Fruit fly (Drosophila melanogaster) whole organism, embryonic: ENCODE measurements around the gene CG3634.

Experiments used
- Bdp1 ChIP-seq: fragments of 200-800 bp; sonication (Bioruptor generic); optimal IDR thresholded peaks from 3 replicates; lab custom pipeline; 2016; ENCODE audit warnings: missing biosample characterization, missing genetic modification characterization
- CG10274 ChIP-seq: fragments of 200-800 bp; sonication (Bioruptor generic); optimal IDR thresholded peaks from 3 replicates; lab custom pipeline; 2017; ENCODE audit warnings: missing biosample characterization, mild to moderate bottlenecking, missing genetic modification characterization
- CG10565 ChIP-seq: fragments of 200-800 bp; sonication (Bioruptor generic); optimal IDR thresholded peaks from 3 replicates; lab custom pipeline; 2016; ENCODE audit warnings: missing biosample characterization, mild to moderate bottlenecking, missing genetic modification characterization
- CG11560 ChIP-seq: fragments of 200-800 bp; sonication (Bioruptor generic); IDR thresholded peaks from 3 replicates; pipeline ENCODE4 v1.3.6; 2022; ENCODE audit warnings: missing biosample characterization, missing genetic modification characterization
- CG11695 ChIP-seq: fragments of 200-800 bp; sonication (Bioruptor generic); IDR thresholded peaks from 3 replicates; pipeline ENCODE4 v1.3.6; 2022; ENCODE audit warnings: missing biosample characterization, missing genetic modification characterization
- CG11723 ChIP-seq: fragments of 200-800 bp; sonication (Bioruptor generic); optimal IDR thresholded peaks from 2 replicates; lab custom pipeline; 2017; ENCODE audit warnings: missing biosample characterization, mild to moderate bottlenecking, missing genetic modification characterization
- CG12236 ChIP-seq: fragments of 200-800 bp; sonication (Bioruptor generic); optimal IDR thresholded peaks from 2 replicates; lab custom pipeline; 2016; ENCODE audit warnings: missing biosample characterization, missing genetic modification characterization
- CG12299 ChIP-seq: fragments of 200-800 bp; sonication (Bioruptor generic); optimal IDR thresholded peaks from 2 replicates; lab custom pipeline; 2018; ENCODE audit warnings: missing biosample characterization, mild to moderate bottlenecking, missing genetic modification characterization
- CG13287 ChIP-seq: fragments of 200-800 bp; sonication (Bioruptor generic); IDR thresholded peaks from 2 replicates; pipeline ENCODE4 v1.3.6; 2022; ENCODE audit warnings: missing biosample characterization, missing genetic modification characterization; ENCODE audit not compliant: partially characterized antibody
- CG13624 ChIP-seq: fragments of 200-800 bp; sonication (Bioruptor generic); optimal IDR thresholded peaks from 2 replicates; lab custom pipeline; 2016; ENCODE audit warnings: missing biosample characterization, missing genetic modification characterization
- CG15073 ChIP-seq: fragments of 200-800 bp; sonication (Bioruptor generic); optimal IDR thresholded peaks from 2 replicates; lab custom pipeline; 2016; ENCODE audit warnings: missing biosample characterization, missing genetic modification characterization
- CG1602 ChIP-seq: fragments of 200-800 bp; sonication (Bioruptor generic); optimal IDR thresholded peaks from 3 replicates; lab custom pipeline; 2016; ENCODE audit warnings: missing biosample characterization, missing genetic modification characterization
- CG16813 ChIP-seq: fragments of 200-800 bp; sonication (Bioruptor generic); IDR thresholded peaks from 3 replicates; pipeline ENCODE4 v1.3.6; 2022; ENCODE audit warnings: missing biosample characterization, missing genetic modification characterization; ENCODE audit not compliant: partially characterized antibody
- CG17385 ChIP-seq: fragments of 200-800 bp; sonication (Bioruptor generic); optimal IDR thresholded peaks from 3 replicates; lab custom pipeline; 2018; ENCODE audit warnings: missing biosample characterization, mild to moderate bottlenecking, missing genetic modification characterization
- CG1792 ChIP-seq: fragments of 200-800 bp; sonication (Bioruptor generic); optimal IDR thresholded peaks from 2 replicates; lab custom pipeline; 2016; ENCODE audit warnings: missing biosample characterization, missing genetic modification characterization
- CG2712 ChIP-seq: fragments of 200-800 bp; optimal IDR thresholded peaks from 3 replicates; lab custom pipeline; 2019; ENCODE audit warnings: missing biosample characterization, mild to moderate bottlenecking, missing genetic modification characterization, moderate library complexity
- CG30020 ChIP-seq: fragments of 200-800 bp; optimal IDR thresholded peaks from 2 replicates; lab custom pipeline; 2019; ENCODE audit warnings: missing biosample characterization, mild to moderate bottlenecking, missing genetic modification characterization, moderate library complexity
- CG31441 ChIP-seq: fragments of 200-800 bp; sonication (Bioruptor generic); IDR thresholded peaks from 2 replicates; pipeline ENCODE4 v1.3.6; 2022; ENCODE audit warnings: missing biosample characterization, missing genetic modification characterization
- CG5180 ChIP-seq: fragments of 200-800 bp; sonication (Bioruptor generic); optimal IDR thresholded peaks from 3 replicates; lab custom pipeline; 2017; ENCODE audit warnings: missing biosample characterization, missing genetic modification characterization, mild to moderate bottlenecking, moderate library complexity, missing genetic modification reagents
- CG6765 ChIP-seq: fragments of 200-800 bp; sonication (Bioruptor generic); optimal IDR thresholded peaks from 3 replicates; lab custom pipeline; 2017; ENCODE audit warnings: missing biosample characterization, mild to moderate bottlenecking, missing genetic modification characterization
- CG7271 ChIP-seq: fragments of 200-800 bp; sonication (Bioruptor generic); optimal IDR thresholded peaks from 2 replicates; lab custom pipeline; 2018; ENCODE audit warnings: missing biosample characterization, mild to moderate bottlenecking, missing genetic modification characterization, moderate library complexity
- CG8359 ChIP-seq: fragments of 200-800 bp; sonication (Bioruptor generic); optimal IDR thresholded peaks from 2 replicates; lab custom pipeline; 2017; ENCODE audit warnings: missing biosample characterization, mild to moderate bottlenecking, missing genetic modification characterization, borderline replicate concordance
- CG8388 ChIP-seq: fragments of 200-800 bp; sonication (Bioruptor generic); optimal IDR thresholded peaks from 2 replicates; lab custom pipeline; 2019; ENCODE audit warnings: missing biosample characterization, mild to moderate bottlenecking, missing genetic modification characterization, moderate library complexity
- CkIIα-i1 ChIP-seq: fragments of 200-800 bp; sonication (Bioruptor generic); IDR thresholded peaks from 2 replicates; pipeline ENCODE4 v1.3.6; 2022; ENCODE audit warnings: missing biosample characterization, missing genetic modification characterization
- D19B ChIP-seq: fragments of 200-800 bp; sonication (Bioruptor generic); optimal IDR thresholded peaks from 2 replicates; lab custom pipeline; 2017; ENCODE audit warnings: missing biosample characterization, mild to moderate bottlenecking, missing genetic modification characterization
- ERR ChIP-seq: fragments of 200-800 bp; sonication (Bioruptor generic); optimal IDR thresholded peaks from 2 replicates; lab custom pipeline; 2016; ENCODE audit warnings: missing biosample characterization, missing genetic modification characterization
- HLH4C ChIP-seq: fragments of 200-800 bp; sonication (Bioruptor generic); IDR thresholded peaks from 3 replicates; pipeline ENCODE4 v1.3.6; 2022; ENCODE audit warnings: missing biosample characterization, missing genetic modification characterization; ENCODE audit not compliant: partially characterized antibody
- HLHmδ ChIP-seq: fragments of 200-800 bp; sonication (Bioruptor generic); optimal IDR thresholded peaks from 2 replicates; lab custom pipeline; 2018; ENCODE audit warnings: missing biosample characterization, mild to moderate bottlenecking, missing genetic modification characterization, moderate library complexity
- HmgD ChIP-seq: fragments of 200-800 bp; sonication (Bioruptor generic); optimal IDR thresholded peaks from 3 replicates; lab custom pipeline; 2016; ENCODE audit warnings: missing biosample characterization, missing genetic modification characterization
- Lpt ChIP-seq: fragments of >200 bp; optimal IDR thresholded peaks from 2 replicates; lab custom pipeline; 2018; ENCODE audit warnings: missing biosample characterization, missing genetic modification characterization
- Meics ChIP-seq: fragments of 200-800 bp; sonication (Bioruptor generic); optimal IDR thresholded peaks from 2 replicates; lab custom pipeline; 2017; ENCODE audit warnings: missing biosample characterization, mild to moderate bottlenecking, missing genetic modification characterization
- Mrtf ChIP-seq: fragments of 200-800 bp; sonication (Bioruptor generic); IDR thresholded peaks from 3 replicates; pipeline ENCODE4 v1.3.6; 2022; ENCODE audit warnings: missing biosample characterization, missing genetic modification characterization
- Six4 ChIP-seq: fragments of 200-800 bp; sonication (Bioruptor generic); optimal IDR thresholded peaks from 2 replicates; lab custom pipeline; 2016; ENCODE audit warnings: missing biosample characterization, missing genetic modification characterization
- Xrp1 ChIP-seq: fragments of 200-800 bp; sonication (Bioruptor generic); IDR thresholded peaks from 2 replicates; pipeline ENCODE4 v1.3.6; 2022; ENCODE audit warnings: missing biosample characterization, missing genetic modification characterization
- ab ChIP-seq: fragments of 200-800 bp; sonication (Bioruptor generic); optimal IDR thresholded peaks from 2 replicates; lab custom pipeline; 2016; ENCODE audit warnings: missing biosample characterization, missing genetic modification characterization
- caup ChIP-seq: fragments of 200-800 bp; sonication (Bioruptor generic); optimal IDR thresholded peaks from 3 replicates; lab custom pipeline; 2017; ENCODE audit warnings: missing biosample characterization, mild to moderate bottlenecking, missing genetic modification characterization, moderate library complexity; ENCODE audit not compliant: severe bottlenecking
- eyg ChIP-seq: fragments of 200-800 bp; sonication (Bioruptor generic); optimal IDR thresholded peaks from 3 replicates; lab custom pipeline; 2016; ENCODE audit warnings: missing biosample characterization, missing genetic modification characterization
- fd96Cb ChIP-seq: fragments of 200-800 bp; sonication (Bioruptor generic); optimal IDR thresholded peaks from 2 replicates; lab custom pipeline; 2018; ENCODE audit warnings: missing biosample characterization, mild to moderate bottlenecking, missing genetic modification characterization, moderate library complexity
- jigr1 ChIP-seq: fragments of 200-800 bp; sonication (Bioruptor generic); IDR thresholded peaks from 3 replicates; pipeline ENCODE4 v1.3.6; 2022; ENCODE audit warnings: missing biosample characterization, missing genetic modification characterization
- maf-S ChIP-seq: fragments of 200-800 bp; sonication (Bioruptor generic); optimal IDR thresholded peaks from 2 replicates; lab custom pipeline; 2016; ENCODE audit warnings: missing biosample characterization, missing genetic modification characterization
- odd ChIP-seq: fragments of 200-800 bp; sonication (Bioruptor generic); optimal IDR thresholded peaks from 2 replicates; lab custom pipeline; 2017; ENCODE audit warnings: missing biosample characterization, mild to moderate bottlenecking, missing genetic modification characterization
- onecut ChIP-seq: fragments of 200-800 bp; sonication (Bioruptor generic); IDR thresholded peaks from 2 replicates; pipeline ENCODE4 v1.3.6; 2022; ENCODE audit warnings: missing biosample characterization, missing genetic modification characterization
- phol ChIP-seq: fragments of 200-800 bp; sonication (Bioruptor generic); optimal IDR thresholded peaks from 3 replicates; lab custom pipeline; 2018; ENCODE audit warnings: missing biosample characterization, mild to moderate bottlenecking, missing genetic modification characterization, moderate library complexity
- pum ChIP-seq: fragments of 200-800 bp; sonication (Bioruptor generic); optimal IDR thresholded peaks from 2 replicates; lab custom pipeline; 2016; ENCODE audit warnings: missing biosample characterization, missing genetic modification characterization
- salm ChIP-seq: fragments of 200-800 bp; sonication (Bioruptor generic); optimal IDR thresholded peaks from 2 replicates; lab custom pipeline; 2018; ENCODE audit warnings: missing biosample characterization, mild to moderate bottlenecking, missing genetic modification characterization
- schlank ChIP-seq: fragments of 200-800 bp; sonication (Bioruptor generic); optimal IDR thresholded peaks from 2 replicates; lab custom pipeline; 2018; ENCODE audit warnings: missing biosample characterization, mild to moderate bottlenecking, missing genetic modification characterization
- sens ChIP-seq: fragments of 200-800 bp; sonication (Bioruptor generic); peaks from one replicate; lab custom pipeline; 2016; ENCODE audit warnings: missing biosample characterization, missing genetic modification characterization
- sim ChIP-seq: fragments of 200-800 bp; sonication (Bioruptor generic); IDR thresholded peaks from 2 replicates; pipeline ENCODE4 v1.3.6; 2022; ENCODE audit warnings: missing biosample characterization, missing genetic modification characterization
- stwl ChIP-seq: fragments of 200-800 bp; sonication (Bioruptor generic); optimal IDR thresholded peaks from 3 replicates; lab custom pipeline; 2018; ENCODE audit warnings: missing biosample characterization, mild to moderate bottlenecking, missing genetic modification characterization, moderate library complexity
- toy ChIP-seq: fragments of 200-800 bp; sonication (Bioruptor generic); IDR thresholded peaks from 2 replicates; pipeline ENCODE4 v1.3.6; 2022; ENCODE audit warnings: missing biosample characterization, missing genetic modification characterization

Gene CG3634

DNA sequence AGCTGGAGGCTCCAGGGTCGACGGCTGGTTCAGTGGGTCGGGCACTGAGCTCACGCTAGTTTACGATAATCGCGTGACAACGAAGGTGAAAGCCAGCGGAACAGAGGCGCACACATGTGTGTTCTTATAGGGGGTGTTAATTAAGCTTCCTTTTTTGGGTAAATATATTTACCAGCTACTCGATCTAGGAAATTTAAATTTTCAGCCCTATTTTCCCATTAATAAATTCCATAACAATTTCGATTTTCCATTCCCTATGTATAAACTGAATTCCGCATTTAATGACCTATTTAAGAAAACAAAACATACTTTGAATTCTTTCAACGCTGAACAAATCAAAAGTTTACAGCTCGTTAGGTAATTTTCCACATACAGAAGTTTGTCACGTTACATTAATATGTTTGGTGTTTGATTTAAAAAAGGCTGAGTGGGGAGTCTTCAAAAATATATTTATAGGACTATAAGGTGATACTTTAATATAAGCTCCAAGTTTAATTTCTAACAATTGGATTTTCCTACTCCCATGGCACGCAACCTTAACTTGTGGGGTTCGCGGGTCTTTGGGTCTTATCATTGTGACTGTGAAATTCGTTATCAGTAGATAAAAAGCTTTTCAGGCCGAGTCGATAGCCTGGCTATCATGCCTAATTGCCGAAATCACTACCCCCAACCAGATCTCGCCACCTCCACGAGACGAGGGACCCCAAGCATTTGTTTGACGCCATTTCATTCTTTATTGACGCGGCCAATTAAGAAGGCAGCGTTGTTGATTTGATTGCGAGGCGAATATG is 28.2 kb upstream of the CG3634 start, which contains the start of gene CG13255 (continued):
- TF ChIP-seq CG11723 (GFP tag; lab: Kevin White, UChicago), result peak; percentile 14
- TF ChIP-seq HLH4C (GFP tag; lab: Robert Waterston, UW), result no peak
- TF ChIP-seq CG30020, result no peak
- no peak for TF ChIP-seq toy (GFP tag; lab: Robert Waterston, UW)
- TF ChIP-seq CG12236 (GFP tag; lab: Kevin White, UChicago), result no peak
- peak; percentile 3 for TF ChIP-seq CG2712 (tag; lab: Kevin White, UChicago)
- TF ChIP-seq Bdp1 (GFP tag; lab: Kevin White, UChicago), result no peak
- no peak for TF ChIP-seq CG11695 (GFP tag; lab: Robert Waterston, UW)
- TF ChIP-seq sim (GFP tag; lab: Robert Waterston, UW), result no peak
- no peak for TF ChIP-seq CG8359 (GFP tag; lab: Kevin White, UChicago)
- no peak for TF ChIP-seq eyg (GFP tag; lab: Kevin White, UChicago)
- peak; percentile 2 for TF ChIP-seq fd96Cb (tag; lab: Kevin White, UChicago)
- peak; percentile 42 for TF ChIP-seq CG10274 (GFP tag; lab: Kevin White, UChicago)
- no peak for TF ChIP-seq CG16813 (GFP tag; lab: Robert Waterston, UW)
- no peak for TF ChIP-seq HmgD (GFP tag; lab: Kevin White, UChicago)
- TF ChIP-seq CG11560, result no peak
- TF ChIP-seq sens (GFP tag; lab: Kevin White, UChicago), result peak; percentile 54
- TF ChIP-seq CG1602 (GFP tag; lab: Kevin White, UChicago), result no peak
- no peak for TF ChIP-seq ERR (GFP tag; lab: Kevin White, UChicago)
- TF ChIP-seq CkIIα-i1 (GFP tag; lab: Robert Waterston, UW), result no peak
- TF ChIP-seq CG15073 (GFP tag; lab: Kevin White, UChicago), result no peak
- no peak for TF ChIP-seq CG6765 (GFP tag; lab: Kevin White, UChicago)
- no peak for TF ChIP-seq pum (GFP tag; lab: Kevin White, UChicago)
- TF ChIP-seq Mrtf, result no peak
- no peak for TF ChIP-seq schlank (tag; lab: Kevin White, UChicago)
- TF ChIP-seq salm (tag; lab: Kevin White, UChicago), result no peak
- no peak for TF ChIP-seq Xrp1 (GFP tag; lab: Robert Waterston, UW)
- TF ChIP-seq jigr1 (GFP tag; lab: Robert Waterston, UW), result no peak
- TF ChIP-seq CG7271, result no peak
- TF ChIP-seq stwl (tag; lab: Kevin White, UChicago), result no peak
- peak; percentile 54 for TF ChIP-seq CG17385
- peak; percentile 42 for TF ChIP-seq phol (tag; lab: Kevin White, UChicago)
- no peak for TF ChIP-seq ab (GFP tag; lab: Kevin White, UChicago)
- TF ChIP-seq Six4 (GFP tag; lab: Kevin White, UChicago), result no peak
- TF ChIP-seq maf-S (GFP tag; lab: Kevin White, UChicago), result no peak
- peak; percentile 55 for TF ChIP-seq D19B (GFP tag; lab: Kevin White, UChicago)
- no peak for TF ChIP-seq caup (GFP tag; lab: Kevin White, UChicago)
- peak; percentile 11 for TF ChIP-seq odd
- TF ChIP-seq HLHmδ (GFP tag; lab: Kevin White, UChicago), result no peak
- peak; percentile 21; the same call in 1 of the 2 replicates for TF ChIP-seq CG31441 (GFP tag; lab: Robert Waterston, UW)
- no peak for TF ChIP-seq CG10565 (GFP tag; lab: Kevin White, UChicago)
- no peak for TF ChIP-seq onecut (GFP tag; lab: Robert Waterston, UW)
- TF ChIP-seq CG1792, result peak; percentile 1
- TF ChIP-seq CG13287 (GFP tag; lab: Robert Waterston, UW), result no peak
- TF ChIP-seq CG8388 (GFP tag; lab: Kevin White, UChicago), result peak; percentile 21
- no peak for TF ChIP-seq CG5180
- TF ChIP-seq CG12299 (tag; lab: Kevin White, UChicago), result no peak
- no peak for TF ChIP-seq Lpt (GFP tag; lab: Kevin White, UChicago)
- peak; percentile 71 for TF ChIP-seq Meics (GFP tag; lab: Kevin White, UChicago)
- no peak for TF ChIP-seq CG13624 (GFP tag; lab: Kevin White, UChicago)
